Fruit fly (Drosophila melanogaster): ENCODE measurements around the gene CG43102.

The CG43102 gene

DNA sequence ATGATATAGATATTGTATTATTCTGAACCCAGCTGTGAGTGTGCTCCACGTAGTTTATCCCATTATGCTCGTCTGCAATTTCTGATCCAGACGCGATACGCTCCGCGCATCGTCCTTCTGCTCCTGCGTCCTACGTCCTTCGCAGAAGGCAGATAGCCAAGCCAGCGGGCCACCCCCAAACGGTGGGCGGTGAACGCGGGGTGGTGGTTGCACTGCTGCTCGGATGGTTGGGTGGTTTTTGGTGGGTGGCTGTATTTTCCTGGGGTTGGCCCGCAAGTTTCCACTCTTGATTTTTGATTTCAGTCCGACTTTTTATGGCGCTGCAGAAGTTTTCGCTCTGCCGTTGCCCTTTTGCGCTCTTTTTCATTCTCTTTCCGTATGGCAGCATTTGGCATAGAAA, 18.2 kb upstream of the CG43102 start:
- TF ChIP-seq Mio (GFP tag; optimal IDR thresholded peaks at IDR 0.05), result no peak
- TF ChIP-seq br (GFP tag; optimal IDR thresholded peaks at IDR 0.05), result no peak
- TF ChIP-seq Dfd (GFP tag; optimal IDR thresholded peaks at IDR 0.05), result no peak
- TF ChIP-seq CG32264 (GFP tag; optimal IDR thresholded peaks at IDR 0.05), result no peak
- no peak for TF ChIP-seq Jra (GFP tag; optimal IDR thresholded peaks at IDR 0.05)
- no peak for TF ChIP-seq fru (GFP tag; optimal IDR thresholded peaks at IDR 0.05)

DNA sequence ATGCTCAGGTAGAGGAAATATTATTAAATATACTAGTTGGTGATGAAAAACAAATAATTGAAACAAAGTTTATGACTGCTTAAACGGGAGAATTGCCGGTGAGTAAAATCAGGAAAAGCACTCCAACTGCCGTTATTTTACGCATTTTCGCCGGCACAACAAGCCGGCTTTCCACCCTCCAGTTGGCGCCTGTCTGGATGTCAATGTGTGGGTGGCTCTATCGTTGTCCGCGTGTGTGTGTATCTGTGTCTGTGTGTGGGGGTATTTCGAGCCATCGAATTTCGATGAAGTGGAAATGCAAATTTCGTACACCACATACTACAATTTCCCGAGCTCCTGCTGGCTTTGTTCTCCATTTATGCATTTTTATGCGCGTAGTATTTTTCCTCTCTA, 17.4 kb upstream of the CG43102 start:
- TF ChIP-seq Dfd (GFP tag; optimal IDR thresholded peaks at IDR 0.05) (no peak), CG9705 (GFP tag; optimal IDR thresholded peaks at IDR 0.05) (no peak), brk (GFP tag; optimal IDR thresholded peaks at IDR 0.05) (no peak), rgr (GFP tag; optimal IDR thresholded peaks at IDR 0.05) (no peak), fru (GFP tag; optimal IDR thresholded peaks at IDR 0.05) (no peak), Dif (GFP tag; optimal IDR thresholded peaks at IDR 0.05; ENCODE audit: partially characterized antibody) (no peak), dsf (GFP tag; optimal IDR thresholded peaks at IDR 0.05; ENCODE audit: borderline replicate concordance) (no peak), Mio (GFP tag; optimal IDR thresholded peaks at IDR 0.05) (no peak), br (GFP tag; optimal IDR thresholded peaks at IDR 0.05) (no peak), sage (GFP tag; optimal IDR thresholded peaks at IDR 0.05) (no peak), CG32264 (GFP tag; optimal IDR thresholded peaks at IDR 0.05) (no peak), lola (GFP tag; optimal IDR thresholded peaks at IDR 0.05) (no peak), N (GFP tag; optimal IDR thresholded peaks at IDR 0.05) (no peak)

DNA sequence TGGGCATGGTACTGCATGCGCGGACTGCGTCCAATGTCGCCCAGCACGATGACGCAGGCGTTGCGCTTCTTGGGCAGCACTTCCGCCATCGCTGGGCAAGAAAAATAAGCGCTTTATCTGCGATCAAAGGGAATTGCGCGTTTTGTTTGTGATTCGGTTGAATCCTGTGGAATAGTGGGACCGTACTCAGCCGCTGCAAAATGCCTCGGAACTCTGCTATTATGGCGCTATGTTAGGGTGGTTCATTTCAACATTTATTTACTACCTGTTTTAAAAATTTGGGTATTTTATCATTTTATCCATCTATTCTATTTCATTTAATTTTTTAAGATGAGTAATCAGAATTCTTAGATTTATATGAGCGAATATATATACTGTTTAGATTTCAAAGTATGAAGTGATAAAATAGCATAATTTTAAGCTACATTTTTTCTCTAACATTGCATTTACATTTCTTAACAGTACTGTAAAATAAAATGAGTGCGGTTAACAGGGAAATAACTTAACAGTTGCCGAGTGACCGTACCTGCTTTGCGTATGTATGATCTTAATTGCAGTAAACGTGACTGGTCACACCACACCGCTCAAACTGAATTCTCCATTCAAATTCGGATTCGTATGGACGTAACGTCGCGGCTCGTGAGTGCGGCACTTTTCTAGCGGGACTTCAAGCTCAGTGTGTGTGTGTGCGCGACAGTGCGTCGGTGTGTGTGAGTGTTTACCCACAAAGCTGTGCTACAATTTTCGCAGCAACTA, 16.8 kb upstream of the CG43102 start, which contains the start of the genes Alg1 and tinc:
TSS of gene Alg1 (minus strand) at position 184 of the 756 bp plus-strand sequence.
TSS of gene tinc (plus strand) at position 591 of the 756 bp plus-strand sequence.
- TF ChIP-seq h (GFP tag; optimal IDR thresholded peaks at IDR 0.05) (no peak), Rel (GFP tag; optimal IDR thresholded peaks at IDR 0.05) (no peak), Rel (tag; optimal IDR thresholded peaks at IDR 0.05) (peak; percentile 37), psq (GFP tag; optimal IDR thresholded peaks at IDR 0.05) (peak; percentile 48), sv (GFP tag; optimal IDR thresholded peaks at IDR 0.05) (peak; percentile 58), ey (GFP tag; optimal IDR thresholded peaks at IDR 0.05) (peak; percentile 53), Jra (GFP tag; optimal IDR thresholded peaks at IDR 0.05) (peak; percentile 37), tai (GFP tag; optimal IDR thresholded peaks at IDR 0.05) (no peak), GATAd (GFP tag; optimal IDR thresholded peaks at IDR 0.05) (no peak), rgr (GFP tag; optimal IDR thresholded peaks at IDR 0.05) (peak; percentile 60), Sp1 (GFP tag; optimal IDR thresholded peaks at IDR 0.05) (peak; percentile 74), CG9705 (GFP tag; optimal IDR thresholded peaks at IDR 0.05) (peak; percentile 19), woc (GFP tag; optimal IDR thresholded peaks at IDR 0.05) (no peak), Myc (optimal IDR thresholded peaks at IDR 0.05) (peak; percentile 41), OdsH (GFP tag; optimal IDR thresholded peaks at IDR 0.05) (peak; percentile 64), Hr78 (GFP tag; optimal IDR thresholded peaks at IDR 0.05) (no peak), brk (GFP tag; optimal IDR thresholded peaks at IDR 0.05) (no peak), CrebA (GFP tag; optimal IDR thresholded peaks at IDR 0.05; ENCODE audit: borderline replicate concordance) (no peak), Abd-B (GFP tag; optimal IDR thresholded peaks at IDR 0.05) (no peak), Dif (GFP tag; optimal IDR thresholded peaks at IDR 0.05; ENCODE audit: partially characterized antibody) (no peak), pan (optimal IDR thresholded peaks at IDR 0.05) (no peak), jim (GFP tag; optimal IDR thresholded peaks at IDR 0.05) (no peak), N (GFP tag; optimal IDR thresholded peaks at IDR 0.05) (no peak), HLH106 (tag; optimal IDR thresholded peaks at IDR 0.05) (peak; percentile 82), CG32264 (GFP tag; optimal IDR thresholded peaks at IDR 0.05) (no peak), dmrt93B (GFP tag; optimal IDR thresholded peaks at IDR 0.05) (no peak), fru (GFP tag; optimal IDR thresholded peaks at IDR 0.05) (peak; percentile 13), dsf (GFP tag; optimal IDR thresholded peaks at IDR 0.05; ENCODE audit: borderline replicate concordance) (peak; percentile 21), Dfd (GFP tag; optimal IDR thresholded peaks at IDR 0.05) (no peak), foxo (GFP tag; optimal IDR thresholded peaks at IDR 0.05) (peak in 1 of 2 experiments; percentile 78), br (GFP tag; optimal IDR thresholded peaks at IDR 0.05) (no peak), lola (GFP tag; optimal IDR thresholded peaks at IDR 0.05) (no peak), dl (GFP tag; optimal IDR thresholded peaks at IDR 0.05; ENCODE audit: insufficient read depth in 1 of 2, partially characterized antibody in 2 of 2) (no peak), usp (GFP tag; optimal IDR thresholded peaks at IDR 0.05) (no peak)

Data from whole organism, wandering third instar larva.